Worm (Caenorhabditis elegans) whole organism, L1 larva: Measurements from ENCODE around the gene D1086.17.

Source experiments
- snpc-4 ChIP-seq: fragments of 150-350 bp; optimal IDR thresholded peaks from 2 replicates; lab custom pipeline; 2014; ENCODE audit warnings: missing biosample characterization, missing genetic modification characterization
- snu-23 ChIP-seq: sonication (generic microtip); optimal IDR thresholded peaks from 2 replicates; lab custom pipeline; 2016; ENCODE audit warnings: missing genetic modification characterization, missing compliant biosample characterization
- unc-62 ChIP-seq: fragments of 150-350 bp; optimal IDR thresholded peaks from 2 replicates; lab custom pipeline; 2014; ENCODE audit warnings: missing biosample characterization, missing genetic modification reagents, missing genetic modification characterization

ce11 chrV:14103970-14104369 lies 36.3 kb downstream of the D1086.17 start, which contains the start of gene D1086.9:
- TF ChIP-seq unc-62 (GFP tag; lab: Kevin White, UChicago) = no peak
- no peak for TF ChIP-seq snu-23 (GFP tag; lab: Kevin White, UChicago)
- no peak for TF ChIP-seq snpc-4
